Fruit fly (Drosophila melanogaster) whole organism, embryonic: ENCODE measurements around the gene CG42342.

Source experiments
- CG10543 ChIP-seq: fragments of 200-800 bp; sonication (Bioruptor generic); optimal IDR thresholded peaks from 3 replicates; lab custom pipeline; 2017; ENCODE audit warnings: missing biosample characterization, mild to moderate bottlenecking, missing genetic modification characterization, moderate library complexity
- CG11085 ChIP-seq: fragments of 200-800 bp; sonication (Bioruptor generic); IDR thresholded peaks from 2 replicates; pipeline ENCODE4 v1.3.6; 2022; ENCODE audit warnings: missing biosample characterization, missing genetic modification characterization
- CG11560 ChIP-seq: fragments of 200-800 bp; sonication (Bioruptor generic); IDR thresholded peaks from 3 replicates; pipeline ENCODE4 v1.3.6; 2022; ENCODE audit warnings: missing biosample characterization, missing genetic modification characterization
- CG11723 ChIP-seq: fragments of 200-800 bp; sonication (Bioruptor generic); optimal IDR thresholded peaks from 2 replicates; lab custom pipeline; 2017; ENCODE audit warnings: missing biosample characterization, mild to moderate bottlenecking, missing genetic modification characterization
- CG12104 ChIP-seq: fragments of 200-800 bp; sonication (Bioruptor generic); optimal IDR thresholded peaks from 3 replicates; lab custom pipeline; 2016; ENCODE audit warnings: missing biosample characterization, missing genetic modification characterization
- CG14014 ChIP-seq: fragments of 200-800 bp; sonication (Bioruptor generic); IDR thresholded peaks from 2 replicates; pipeline ENCODE4 v1.3.6; 2022; ENCODE audit warnings: missing biosample characterization, missing genetic modification characterization
- CG14667 ChIP-seq: fragments of 200-800 bp; sonication (Bioruptor generic); IDR thresholded peaks from 2 replicates; pipeline ENCODE4 v1.3.6; 2022; ENCODE audit warnings: missing biosample characterization, missing genetic modification characterization
- CG16813 ChIP-seq: fragments of 200-800 bp; sonication (Bioruptor generic); IDR thresholded peaks from 3 replicates; pipeline ENCODE4 v1.3.6; 2022; ENCODE audit warnings: missing biosample characterization, missing genetic modification characterization; ENCODE audit not compliant: partially characterized antibody
- CG3407 ChIP-seq: fragments of 200-800 bp; sonication (Bioruptor generic); optimal IDR thresholded peaks from 2 replicates; lab custom pipeline; 2018; ENCODE audit warnings: missing biosample characterization, mild to moderate bottlenecking, missing genetic modification characterization
- CG5180 ChIP-seq: fragments of 200-800 bp; sonication (Bioruptor generic); optimal IDR thresholded peaks from 3 replicates; lab custom pipeline; 2017; ENCODE audit warnings: missing biosample characterization, missing genetic modification characterization, mild to moderate bottlenecking, moderate library complexity, missing genetic modification reagents
- CG6272 ChIP-seq: fragments of 200-800 bp; sonication (Bioruptor generic); IDR thresholded peaks from 2 replicates; pipeline ENCODE4 v1.3.6; 2022; ENCODE audit warnings: missing biosample characterization, missing genetic modification characterization
- CG6813 ChIP-seq: fragments of 200-800 bp; sonication (Bioruptor generic); optimal IDR thresholded peaks from 2 replicates; lab custom pipeline; 2017; ENCODE audit warnings: missing biosample characterization, missing genetic modification characterization, mild to moderate bottlenecking, moderate library complexity, missing genetic modification reagents
- CG7271 ChIP-seq: fragments of 200-800 bp; sonication (Bioruptor generic); optimal IDR thresholded peaks from 2 replicates; lab custom pipeline; 2018; ENCODE audit warnings: missing biosample characterization, mild to moderate bottlenecking, missing genetic modification characterization, moderate library complexity
- CG7745 ChIP-seq: fragments of 200-800 bp; sonication (Bioruptor generic); optimal IDR thresholded peaks from 2 replicates; lab custom pipeline; 2018; ENCODE audit warnings: missing biosample characterization, mild to moderate bottlenecking, missing genetic modification characterization, moderate library complexity
- CG9797 ChIP-seq: fragments of 200-800 bp; sonication (Bioruptor generic); optimal IDR thresholded peaks from 3 replicates; lab custom pipeline; 2018; ENCODE audit warnings: missing biosample characterization, mild to moderate bottlenecking, missing genetic modification characterization
- CHES-1-like ChIP-seq: fragments of 200-800 bp; sonication (Bioruptor generic); optimal IDR thresholded peaks from 2 replicates; lab custom pipeline; 2016; ENCODE audit warnings: missing biosample characterization, missing genetic modification characterization
- E2f2 ChIP-seq: fragments of 200-800 bp; sonication (Bioruptor generic); IDR thresholded peaks from 2 replicates; pipeline ENCODE4 v1.3.6; 2022; ENCODE audit warnings: missing biosample characterization, missing genetic modification characterization
- Lim3 ChIP-seq: fragments of 200-800 bp; sonication (Bioruptor generic); IDR thresholded peaks from 2 replicates; pipeline ENCODE4 v1.3.6; 2022; ENCODE audit warnings: missing biosample characterization, missing genetic modification characterization
- Lpt ChIP-seq: fragments of >200 bp; optimal IDR thresholded peaks from 2 replicates; lab custom pipeline; 2018; ENCODE audit warnings: missing biosample characterization, missing genetic modification characterization
- Med ChIP-seq: fragments of 200-800 bp; sonication (Bioruptor generic); peaks from one replicate; lab custom pipeline; 2016; ENCODE audit warnings: missing biosample characterization, missing genetic modification characterization, mild to moderate bottlenecking, inconsistent platforms, moderate library complexity
- Nf-YB ChIP-seq: fragments of 200-800 bp; sonication (Bioruptor generic); optimal IDR thresholded peaks from 3 replicates; lab custom pipeline; 2019; ENCODE audit warnings: missing biosample characterization, mild to moderate bottlenecking, missing genetic modification characterization, moderate library complexity
- Rx ChIP-seq: fragments of 200-800 bp; sonication (Bioruptor generic); IDR thresholded peaks from 2 replicates; pipeline ENCODE4 v1.3.6; 2022; ENCODE audit warnings: missing biosample characterization, missing genetic modification characterization
- Sin3A ChIP-seq: fragments of >200 bp; optimal IDR thresholded peaks from 2 replicates; lab custom pipeline; 2018
- Six4 ChIP-seq: fragments of 200-800 bp; sonication (Bioruptor generic); optimal IDR thresholded peaks from 2 replicates; lab custom pipeline; 2016; ENCODE audit warnings: missing biosample characterization, missing genetic modification characterization
- Ssrp ChIP-seq: fragments of 200-800 bp; sonication (Bioruptor generic); optimal IDR thresholded peaks from 2 replicates; lab custom pipeline; 2018; ENCODE audit warnings: missing biosample characterization, mild to moderate bottlenecking, missing genetic modification characterization, moderate library complexity
- ac ChIP-seq: fragments of 200-800 bp; sonication (Bioruptor generic); optimal IDR thresholded peaks from 3 replicates; lab custom pipeline; 2017; ENCODE audit warnings: missing biosample characterization, mild to moderate bottlenecking, missing genetic modification characterization
- amos ChIP-seq: fragments of 200-800 bp; sonication (Bioruptor generic); IDR thresholded peaks from 2 replicates; pipeline ENCODE4 v1.3.6; 2022; ENCODE audit warnings: missing biosample characterization, missing genetic modification characterization; ENCODE audit not compliant: partially characterized antibody
- ash1 ChIP-seq: fragments of 200-800 bp; sonication (Bioruptor generic); optimal IDR thresholded peaks from 2 replicates; lab custom pipeline; 2018; ENCODE audit warnings: missing biosample characterization, mild to moderate bottlenecking, missing genetic modification characterization
- cg ChIP-seq: fragments of 200-800 bp; sonication (Bioruptor generic); optimal IDR thresholded peaks from 3 replicates; lab custom pipeline; 2019; ENCODE audit warnings: missing biosample characterization, mild to moderate bottlenecking, missing genetic modification characterization, moderate library complexity
- corto ChIP-seq: fragments of 200-800 bp; sonication (Bioruptor generic); optimal IDR thresholded peaks from 2 replicates; lab custom pipeline; 2016; ENCODE audit warnings: missing biosample characterization, mild to moderate bottlenecking, missing genetic modification characterization, moderate library complexity
- crc ChIP-seq: fragments of 200-800 bp; sonication (Bioruptor generic); optimal IDR thresholded peaks from 2 replicates; lab custom pipeline; 2016; ENCODE audit warnings: missing biosample characterization, missing genetic modification characterization
- dm ChIP-seq: fragments of 200-800 bp; sonication (Bioruptor generic); optimal IDR thresholded peaks from 3 replicates; lab custom pipeline; 2016; ENCODE audit warnings: missing biosample characterization, missing genetic modification characterization
- ewg ChIP-seq: fragments of 200-800 bp; sonication (Bioruptor generic); optimal IDR thresholded peaks from 3 replicates; lab custom pipeline; 2017; ENCODE audit warnings: mild to moderate bottlenecking, missing biosample characterization, missing genetic modification reagents, missing genetic modification characterization
- fd3F ChIP-seq: fragments of 200-800 bp; sonication (Bioruptor generic); optimal IDR thresholded peaks from 2 replicates; lab custom pipeline; 2018; ENCODE audit warnings: missing biosample characterization, mild to moderate bottlenecking, missing genetic modification characterization, moderate library complexity
- ftz-f1 ChIP-seq: fragments of 200-800 bp; sonication (Bioruptor generic); optimal IDR thresholded peaks from 2 replicates; lab custom pipeline; 2016; ENCODE audit warnings: missing biosample characterization, missing genetic modification characterization
- fu2 ChIP-seq: fragments of 200-800 bp; sonication (Bioruptor generic); optimal IDR thresholded peaks from 2 replicates; lab custom pipeline; 2016; ENCODE audit warnings: missing biosample characterization, missing genetic modification characterization
- hkb ChIP-seq, 2 experiments: fragments of 200-800 bp in 1 of 2; fragments of >200 bp in 1 of 2; sonication (Bioruptor generic) in 1 of 2; IDR thresholded peaks in 1 of 2; optimal IDR thresholded peaks in 1 of 2; 2 replicates each; pipeline versions ENCODE4 v1.3.6 to Lab custom; 2017 to 2022; ENCODE audit warnings: missing biosample characterization in 1 of 2, missing genetic modification characterization in 1 of 2
- ind ChIP-seq: fragments of 200-800 bp; sonication (Bioruptor generic); optimal IDR thresholded peaks from 3 replicates; lab custom pipeline; 2016; ENCODE audit warnings: missing biosample characterization, missing genetic modification characterization
- lab ChIP-seq: fragments of 200-800 bp; sonication (Bioruptor generic); optimal IDR thresholded peaks from 3 replicates; lab custom pipeline; 2017; ENCODE audit warnings: missing biosample characterization, missing genetic modification characterization, mild to moderate bottlenecking, moderate library complexity, missing genetic modification reagents
- pita ChIP-seq: fragments of 200-800 bp; sonication (Bioruptor generic); optimal IDR thresholded peaks from 2 replicates; lab custom pipeline; 2017; ENCODE audit warnings: missing biosample characterization, mild to moderate bottlenecking, missing genetic modification characterization
- repo ChIP-seq: fragments of 200-800 bp; sonication (Bioruptor generic); optimal IDR thresholded peaks from 2 replicates; lab custom pipeline; 2016; ENCODE audit warnings: missing biosample characterization, missing genetic modification characterization
- rib ChIP-seq: fragments of 200-800 bp; sonication (Bioruptor generic); IDR thresholded peaks from 2 replicates; pipeline ENCODE4 v1.3.6; 2022; ENCODE audit warnings: missing biosample characterization, missing genetic modification characterization
- row ChIP-seq: fragments of 200-800 bp; sonication (Bioruptor generic); IDR thresholded peaks from 3 replicates; pipeline ENCODE4 v1.3.6; 2022; ENCODE audit warnings: missing biosample characterization, missing genetic modification characterization
- run ChIP-seq: fragments of 200-800 bp; sonication (Bioruptor generic); optimal IDR thresholded peaks from 3 replicates; lab custom pipeline; 2018; ENCODE audit warnings: missing biosample characterization, mild to moderate bottlenecking, missing genetic modification characterization
- tap ChIP-seq: fragments of 200-800 bp; optimal IDR thresholded peaks from 3 replicates; lab custom pipeline; 2019; ENCODE audit warnings: missing biosample characterization, mild to moderate bottlenecking, missing genetic modification characterization, moderate library complexity
- toy ChIP-seq: fragments of 200-800 bp; sonication (Bioruptor generic); IDR thresholded peaks from 2 replicates; pipeline ENCODE4 v1.3.6; 2022; ENCODE audit warnings: missing biosample characterization, missing genetic modification characterization
- tx ChIP-seq: fragments of 200-800 bp; sonication (Bioruptor generic); optimal IDR thresholded peaks from 2 replicates; lab custom pipeline; 2016; ENCODE audit warnings: missing biosample characterization, missing genetic modification characterization
- wek ChIP-seq: fragments of 200-800 bp; sonication (Bioruptor generic); optimal IDR thresholded peaks from 3 replicates; lab custom pipeline; 2018; ENCODE audit warnings: missing biosample characterization, mild to moderate bottlenecking, missing genetic modification characterization, moderate library complexity
- wor ChIP-seq: fragments of 200-800 bp; sonication (Bioruptor generic); IDR thresholded peaks from 2 replicates; pipeline ENCODE4 v1.3.6; 2022; ENCODE audit warnings: missing biosample characterization, missing genetic modification characterization
- z ChIP-seq: fragments of 200-800 bp; sonication (Bioruptor generic); IDR thresholded peaks from 3 replicates; pipeline ENCODE4 v1.3.6; 2022; ENCODE audit warnings: missing biosample characterization, missing genetic modification characterization
- zf30C ChIP-seq: fragments of 200-800 bp; sonication (Bioruptor generic); optimal IDR thresholded peaks from 3 replicates; lab custom pipeline; 2018; ENCODE audit warnings: missing biosample characterization, mild to moderate bottlenecking, missing genetic modification characterization

CG42342 gene

dm6 chr3R:16497379-16497778, 5.2 kb upstream of the CG42342 start (continued):
- TF ChIP-seq z (GFP tag; lab: Robert Waterston, UW), result no peak
- TF ChIP-seq zf30C, result peak; percentile 90
- peak; percentile 13 for TF ChIP-seq wek (GFP tag; lab: Kevin White, UChicago)
- TF ChIP-seq CG6272 (GFP tag; lab: Robert Waterston, UW), result peak; percentile 69
- peak; percentile 31; the same call in 1 of the 2 replicates for TF ChIP-seq Lim3 (GFP tag; lab: Robert Waterston, UW)
- no peak for TF ChIP-seq hkb (optimal IDR thresholded peaks at IDR 0.05; lab: Kevin White, UChicago)
- peak; percentile 90 for TF ChIP-seq hkb (GFP tag; IDR thresholded peaks at IDR 0.05; lab: Robert Waterston, UW)
- TF ChIP-seq run (tag; lab: Kevin White, UChicago), result peak; percentile 70
- TF ChIP-seq CG7271 (tag; lab: Kevin White, UChicago), result peak; percentile 37
- peak; percentile 96 for TF ChIP-seq E2f2 (GFP tag; lab: Robert Waterston, UW)
- TF ChIP-seq CG10543 (GFP tag; lab: Kevin White, UChicago), result peak; percentile 49
- TF ChIP-seq CG12104 (GFP tag; lab: Kevin White, UChicago), result peak; percentile 76
- TF ChIP-seq tx, result peak; percentile 47
- TF ChIP-seq lab (GFP tag; lab: Kevin White, UChicago), result peak; percentile 91
- TF ChIP-seq amos (GFP tag; lab: Robert Waterston, UW), result no peak
- peak; percentile 59 for TF ChIP-seq CG11723
- TF ChIP-seq CG5180 (GFP tag; lab: Kevin White, UChicago), result peak; percentile 64
- no peak for TF ChIP-seq CG16813
- TF ChIP-seq Nf-YB (GFP tag; lab: Kevin White, UChicago), result peak; percentile 54
- TF ChIP-seq row, result peak; percentile 70
- peak; percentile 77 for TF ChIP-seq tap (tag; lab: Kevin White, UChicago)
- TF ChIP-seq Rx (GFP tag; lab: Robert Waterston, UW), result peak; percentile 77
- peak; percentile 75 for TF ChIP-seq CG14667 (GFP tag; lab: Robert Waterston, UW)
- TF ChIP-seq corto (GFP tag; lab: Kevin White, UChicago), result no peak
- peak; percentile 54 for TF ChIP-seq CG3407 (GFP tag; lab: Kevin White, UChicago)
- TF ChIP-seq ac, result peak; percentile 29
- TF ChIP-seq CG11085, result peak; percentile 83
- TF ChIP-seq repo (GFP tag; lab: Kevin White, UChicago), result peak; percentile 46
- TF ChIP-seq fu2 (GFP tag; lab: Kevin White, UChicago), result peak; percentile 61
- peak; percentile 78 for TF ChIP-seq Ssrp (tag; lab: Kevin White, UChicago)
- TF ChIP-seq crc (GFP tag; lab: Kevin White, UChicago), result no peak
- TF ChIP-seq CG6813, result peak; percentile 75
- TF ChIP-seq ftz-f1 (GFP tag; lab: Kevin White, UChicago), result no peak
- TF ChIP-seq ind (GFP tag; lab: Kevin White, UChicago), result peak; percentile 78
- TF ChIP-seq cg (GFP tag; lab: Kevin White, UChicago), result no peak
- peak; percentile 60 for TF ChIP-seq CG14014
- TF ChIP-seq rib (GFP tag; lab: Robert Waterston, UW), result peak; percentile 24; the same call in 1 of the 2 replicates
- TF ChIP-seq CG7745 (tag; lab: Kevin White, UChicago), result no peak
- TF ChIP-seq CG11560 (tag; lab: Robert Waterston, UW), result peak; percentile 76
- no peak for TF ChIP-seq CG9797 (GFP tag; lab: Kevin White, UChicago)
- peak; percentile 46 for TF ChIP-seq dm
- peak; percentile 47; the same call in 1 of the 2 replicates for TF ChIP-seq toy (GFP tag; lab: Robert Waterston, UW)
- peak; percentile 46; the same call in 1 of the 2 replicates for TF ChIP-seq wor (GFP tag; lab: Robert Waterston, UW)
- peak; percentile 76 for TF ChIP-seq ewg
- peak; percentile 33 for TF ChIP-seq CHES-1-like
- peak; percentile 80 for TF ChIP-seq Six4 (GFP tag; lab: Kevin White, UChicago)
- no peak for TF ChIP-seq Lpt (GFP tag; lab: Kevin White, UChicago)
- TF ChIP-seq fd3F (GFP tag; lab: Kevin White, UChicago), result peak; percentile 75
- TF ChIP-seq pita (GFP tag; lab: Kevin White, UChicago), result peak; percentile 8
- TF ChIP-seq ash1 (GFP tag; lab: Kevin White, UChicago), result no peak
- TF ChIP-seq Med (GFP tag; lab: Kevin White, UChicago), result peak; percentile 95
- no peak for TF ChIP-seq Sin3A
